Worm (Caenorhabditis elegans) whole organism, L3 larva: Measurements from ENCODE around the gene C44B12.3.
A peak's percentile ranks its signal among the peaks of the same experiment; 100 is the strongest.

Experiments used
- R02D3.7 ChIP-seq: fragments of 150-350 bp; optimal IDR thresholded peaks from 2 replicates; lab custom pipeline; 2014; ENCODE audit warnings: missing biosample characterization, missing genetic modification characterization
- ama-1 ChIP-seq: fragments of 150-350 bp; optimal IDR thresholded peaks from 2 replicates; lab custom pipeline; 2018
- fkh-10 ChIP-seq: sonication (generic microtip); optimal IDR thresholded peaks from 2 replicates; lab custom pipeline; 2017; ENCODE audit warnings: missing biosample characterization, missing genetic modification reagents, missing genetic modification characterization
- lin-15B ChIP-seq: fragments of 150-350 bp; optimal IDR thresholded peaks from 2 replicates; lab custom pipeline; 2014; ENCODE audit warnings: missing biosample characterization, missing genetic modification characterization
- lin-39 ChIP-seq: fragments of 150-350 bp; optimal IDR thresholded peaks from 2 replicates; lab custom pipeline; 2018; ENCODE audit warnings: missing biosample characterization, missing genetic modification reagents, missing genetic modification characterization
- mdl-1 ChIP-seq: fragments of 150-350 bp; optimal IDR thresholded peaks from 2 replicates; lab custom pipeline; 2014; ENCODE audit warnings: missing biosample characterization, missing genetic modification characterization
- nhr-237 ChIP-seq: fragments of 150-350 bp; optimal IDR thresholded peaks from 2 replicates; lab custom pipeline; 2014; ENCODE audit warnings: missing biosample characterization, missing genetic modification characterization
- unc-39 ChIP-seq: sonication (generic microtip); optimal IDR thresholded peaks from 4 replicates; lab custom pipeline; 2017; ENCODE audit warnings: missing biosample characterization, missing genetic modification characterization
- unc-62 ChIP-seq: fragments of 150-350 bp; sonication (generic microtip); optimal IDR thresholded peaks from 4 replicates; lab custom pipeline; 2014; ENCODE audit warnings: missing biosample characterization, missing genetic modification reagents, missing genetic modification characterization
- ztf-11 ChIP-seq: fragments of 150-350 bp; optimal IDR thresholded peaks from 2 replicates; lab custom pipeline; 2014; ENCODE audit warnings: missing biosample characterization, missing genetic modification characterization

DNA sequence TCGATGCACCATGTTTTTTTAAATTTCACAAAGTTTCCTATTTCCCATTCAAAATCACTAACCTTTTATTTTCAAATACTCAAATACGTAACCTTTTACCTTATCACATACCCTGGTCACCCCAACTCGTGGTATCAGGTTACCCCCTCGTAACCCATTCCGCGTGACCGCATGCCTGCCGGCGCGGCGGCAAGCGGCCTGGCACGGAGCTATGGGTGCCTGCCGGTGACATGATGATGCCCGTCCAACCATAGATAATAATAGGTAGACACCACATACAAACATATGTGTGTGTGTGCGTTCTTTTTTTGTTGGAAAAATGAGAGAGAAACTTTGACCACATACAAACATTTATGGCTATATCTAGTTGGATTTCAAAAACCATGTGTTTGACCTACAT, 39.0 kb upstream of the C44B12.3 start:
- TF ChIP-seq lin-39: peak; percentile 3
- TF ChIP-seq unc-62 (GFP tag; lab: Kevin White, UChicago): no peak
- TF ChIP-seq ztf-11 (tag; lab: Kevin White, UChicago): no peak
- no peak for TF ChIP-seq R02D3.7 (tag; lab: Kevin White, UChicago)
- no peak for TF ChIP-seq unc-39 (tag; lab: Kevin White, UChicago)
- TF ChIP-seq ama-1 (lab: Kevin White, UChicago): no peak
- no peak for TF ChIP-seq nhr-237 (tag; lab: Kevin White, UChicago)
- no peak for TF ChIP-seq lin-15B (tag; lab: Kevin White, UChicago)
- TF ChIP-seq mdl-1 (tag; lab: Kevin White, UChicago): no peak
- TF ChIP-seq fkh-10 (GFP tag; lab: Kevin White, UChicago): no peak
